Worm (Caenorhabditis elegans): ENCODE results near the gene Y39A3CL.7.

Gene Y39A3CL.7

DNA sequence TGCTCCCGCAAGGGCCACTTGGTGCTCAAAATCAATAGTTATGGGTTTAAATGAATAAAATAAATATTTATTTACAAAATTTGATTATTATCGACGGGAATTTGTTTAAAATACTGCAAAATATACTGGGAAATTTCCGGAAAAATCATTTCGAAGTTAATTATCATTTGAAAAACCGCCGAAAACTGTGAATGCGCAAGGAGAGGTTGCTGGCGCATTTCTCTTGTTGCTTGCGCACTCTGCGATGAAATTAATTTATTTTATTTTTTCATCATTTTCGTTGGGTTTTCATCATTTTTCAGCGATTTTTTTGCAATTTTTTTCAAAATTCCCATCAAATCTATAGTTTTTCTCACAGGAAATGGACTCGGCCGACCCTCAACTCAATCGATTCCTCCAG is 34.8 kb downstream of the Y39A3CL.7 start, which contains the start of gene ddp-1 (continued):
- TF ChIP-seq lir-1 (GFP tag; conservative IDR thresholded peaks at IDR 0.05), result peak; percentile 86
- TF ChIP-seq B0019.2 (GFP tag; conservative IDR thresholded peaks at IDR 0.05), result peak; percentile 84
- TF ChIP-seq sea-2 (GFP tag; IDR thresholded peaks at IDR 0.05), result no peak
- no peak for TF ChIP-seq F57A8.1 (GFP tag; optimal IDR thresholded peaks at IDR 0.05)
- peak; percentile 100 for TF ChIP-seq ztf-18 (tag; optimal IDR thresholded peaks at IDR 0.05)
- TF ChIP-seq sptf-2 (GFP tag; optimal IDR thresholded peaks at IDR 0.05), result peak; percentile 72
- TF ChIP-seq pha-4 (tag; optimal IDR thresholded peaks at IDR 0.05), result peak; percentile 55
- no peak for TF ChIP-seq ccch-3 (GFP tag; optimal IDR thresholded peaks at IDR 0.05)
- 0 out of 2 replicates have a peak, but pooled peaks have one; percentile 63 for TF ChIP-seq egl-44 (GFP tag; IDR thresholded peaks at IDR 0.05)
- TF ChIP-seq ama-1 (optimal IDR thresholded peaks at IDR 0.05), result no peak
- TF ChIP-seq ama-1 (GFP tag; optimal IDR thresholded peaks at IDR 0.05), result peak in 1 of 2 experiments; percentile 13
- TF ChIP-seq nfya-2 (GFP tag; IDR thresholded peaks at IDR 0.05), result 0 out of 2 replicates have a peak, but pooled peaks have one; percentile 85
- peak; percentile 70 for TF ChIP-seq snpc-4 (GFP tag; optimal IDR thresholded peaks at IDR 0.05)
- peak; percentile 34 to 81 (median 64) for TF ChIP-seq snpc-4 (tag; optimal IDR thresholded peaks at IDR 0.05)
- no peak for TF ChIP-seq F37B4.10 (GFP tag; IDR thresholded peaks at IDR 0.05)
- TF ChIP-seq xnd-1 (tag; optimal IDR thresholded peaks at IDR 0.05), result peak; percentile 72
- 0 out of 2 replicates have a peak, but pooled peaks have one; percentile 63 for TF ChIP-seq lag-1 (GFP tag; IDR thresholded peaks at IDR 0.05)
- peak; percentile 86 for TF ChIP-seq snpc-1.3 (tag; optimal IDR thresholded peaks at IDR 0.05; ENCODE audit: insufficient read depth)
- TF ChIP-seq snpc-3.4 (tag; optimal IDR thresholded peaks at IDR 0.05), result peak; percentile 96
- peak; percentile 95 for TF ChIP-seq pbrm-1 (GFP tag; IDR thresholded peaks at IDR 0.05)
- no peak for TF ChIP-seq bed-2 (GFP tag; IDR thresholded peaks at IDR 0.05)
- peak; percentile 99 for TF ChIP-seq dpl-1 (GFP tag; optimal IDR thresholded peaks at IDR 0.05)
- peak; percentile 62 for TF ChIP-seq zfh-2 (GFP tag; conservative IDR thresholded peaks at IDR 0.05)
- peak; percentile 85 for TF ChIP-seq chd-7 (tag; optimal IDR thresholded peaks at IDR 0.05)
- peak; percentile 64 for TF ChIP-seq lsy-27 (tag; optimal IDR thresholded peaks at IDR 0.05; ENCODE audit: borderline replicate concordance, insufficient read depth)
- peak; percentile 67 for TF ChIP-seq snpc-1.1 (tag; optimal IDR thresholded peaks at IDR 0.05; ENCODE audit: insufficient read depth)
- TF ChIP-seq unc-130 (GFP tag; optimal IDR thresholded peaks at IDR 0.05), result peak; percentile 54
- peak; percentile 90 for TF ChIP-seq gei-17 (GFP tag; optimal IDR thresholded peaks at IDR 0.05)
- TF ChIP-seq T07F8.4 (tag; optimal IDR thresholded peaks at IDR 0.05), result peak; percentile 46
- TF ChIP-seq Y53G8AR.9 (GFP tag; conservative IDR thresholded peaks at IDR 0.05), result peak; percentile 99
- 0 out of 2 replicates have a peak, but pooled peaks have one; percentile 58 for TF ChIP-seq ztf-28 (GFP tag; IDR thresholded peaks at IDR 0.05)
- peak; percentile 60 for TF ChIP-seq ztf-3 (GFP tag; optimal IDR thresholded peaks at IDR 0.05)
- no peak for TF ChIP-seq sdz-38 (tag; optimal IDR thresholded peaks at IDR 0.05)
- peak; percentile 86 for TF ChIP-seq ceh-79 (tag; optimal IDR thresholded peaks at IDR 0.05)
- peak; percentile 97 for TF ChIP-seq nfyb-1 (GFP tag; IDR thresholded peaks at IDR 0.05)
- no peak for TF ChIP-seq F55B11.4 (tag; optimal IDR thresholded peaks at IDR 0.05; ENCODE audit: borderline replicate concordance, insufficient read depth)
- no peak for TF ChIP-seq akir-1 (GFP tag; optimal IDR thresholded peaks at IDR 0.05)
- peak; percentile 49 for TF ChIP-seq fkh-3 (tag; optimal IDR thresholded peaks at IDR 0.05)
- peak; percentile 55 for TF ChIP-seq nhr-27 (tag; optimal IDR thresholded peaks at IDR 0.05)
- TF ChIP-seq ZK185.1 (tag; optimal IDR thresholded peaks at IDR 0.05; ENCODE audit: poor library complexity, severe bottlenecking), result no peak
- TF ChIP-seq F23B12.7 (tag; optimal IDR thresholded peaks at IDR 0.05; ENCODE audit: insufficient read depth), result peak; percentile 87
- TF ChIP-seq rcor-1 (GFP tag; IDR thresholded peaks at IDR 0.05), result peak; percentile 97
- peak; percentile 84 for TF ChIP-seq F33H1.4 (GFP tag; IDR thresholded peaks at IDR 0.05)
- TF ChIP-seq hlh-12 (tag; optimal IDR thresholded peaks at IDR 0.05), result no peak
- peak; percentile 47; the same call in 1 of the 2 replicates for TF ChIP-seq cebp-1 (GFP tag; IDR thresholded peaks at IDR 0.05)
- peak; percentile 94 for TF ChIP-seq cebp-1 (tag; optimal IDR thresholded peaks at IDR 0.05)
- TF ChIP-seq C17E4.6 (GFP tag; IDR thresholded peaks at IDR 0.05), result peak; percentile 88
- TF ChIP-seq cebp-2 (GFP tag; IDR thresholded peaks at IDR 0.05), result peak; percentile 94; the same call in 1 of the 2 replicates
